Fruit fly (Drosophila melanogaster) Kc167 (cell line): ENCODE data around the gene CG14135.

Experiments
- Sin3A ChIP-seq: fragments of >200 bp; optimal IDR thresholded peaks from 2 replicates; lab custom pipeline; 2018; ENCODE audit warnings: missing external identifiers
- h ChIP-seq: fragments of >200 bp; optimal IDR thresholded peaks from 3 replicates; lab custom pipeline; 2018; ENCODE audit warnings: missing external identifiers
- ttk ChIP-seq: sonication (Bioruptor generic); optimal IDR thresholded peaks from 2 replicates; lab custom pipeline; 2017; ENCODE audit warnings: missing external identifiers

DNA sequence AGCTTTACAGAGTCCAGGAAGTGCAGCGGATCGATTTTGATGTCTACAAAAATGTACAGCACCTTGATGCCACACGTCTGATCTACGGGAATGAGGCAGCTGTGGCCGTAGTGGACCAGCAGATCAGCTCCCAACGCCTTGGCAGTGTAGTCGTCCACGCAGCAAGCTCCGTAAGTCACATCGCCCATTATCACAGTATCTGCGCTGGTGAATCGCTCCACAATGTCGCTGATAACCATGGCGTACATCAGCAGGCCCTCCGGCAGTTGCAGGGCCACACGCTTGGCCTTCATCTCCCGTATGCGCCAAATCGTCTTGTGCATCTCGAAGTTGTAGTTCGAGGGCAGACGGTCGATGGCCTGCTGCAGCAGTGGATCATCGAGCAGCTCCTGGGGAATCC, 3.7 kb downstream of the CG14135 start:
- TF ChIP-seq Sin3A = no peak
- no peak for TF ChIP-seq ttk (lab: Kevin White, UChicago)
- no peak for TF ChIP-seq h (lab: Kevin White, UChicago)
